Worm (Caenorhabditis elegans): Measurements from ENCODE around the gene srm-6.

The srm-6 gene

DNA sequence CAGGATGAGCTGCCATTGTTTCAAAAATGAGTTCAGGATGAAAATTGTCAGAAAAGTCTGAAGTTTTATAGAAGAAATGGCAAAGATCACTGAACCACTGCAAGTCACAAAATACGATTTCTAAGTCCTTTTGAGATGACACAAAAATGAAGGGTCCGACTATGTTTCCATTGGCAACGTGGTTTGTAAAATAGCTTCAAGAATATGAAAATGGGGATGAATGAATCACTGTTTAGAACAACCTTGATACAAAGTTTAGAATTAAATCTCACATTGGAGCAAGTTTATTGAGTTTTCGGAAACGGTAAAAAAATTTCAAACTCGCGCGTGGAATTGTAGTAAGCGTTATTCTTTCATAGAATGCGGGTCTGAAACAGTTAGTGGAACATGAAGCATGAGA is 25.6 kb upstream of the srm-6 start, which contains the start of gene ddn-3:
ddn-3 (minus strand) TSS at position 101 of the 400 bp plus-strand sequence.
- no peak for TF ChIP-seq F13H6.1 (tag; optimal IDR thresholded peaks at IDR 0.05)
- TF ChIP-seq ceh-19 (GFP tag; optimal IDR thresholded peaks at IDR 0.05): no peak
- no peak for TF ChIP-seq sdc-2 (tag; optimal IDR thresholded peaks at IDR 0.05)
- no peak for TF ChIP-seq pax-1 (tag; optimal IDR thresholded peaks at IDR 0.05)
- TF ChIP-seq hlh-13 (GFP tag; optimal IDR thresholded peaks at IDR 0.05): no peak
- TF ChIP-seq ceh-48 (tag; optimal IDR thresholded peaks at IDR 0.05): no peak
- no peak for TF ChIP-seq rnt-1 (tag; optimal IDR thresholded peaks at IDR 0.05)
- TF ChIP-seq che-1 (tag; optimal IDR thresholded peaks at IDR 0.05): no peak
- no peak for TF ChIP-seq hlh-6 (tag; optimal IDR thresholded peaks at IDR 0.05)
- TF ChIP-seq ceh-45 (GFP tag; IDR thresholded peaks at IDR 0.05): no peak
- TF ChIP-seq pqm-1 (tag; optimal IDR thresholded peaks at IDR 0.05): no peak
- TF ChIP-seq pat-9 (tag; optimal IDR thresholded peaks at IDR 0.05): no peak
- TF ChIP-seq ceh-9 (tag; optimal IDR thresholded peaks at IDR 0.05): no peak
- TF ChIP-seq ceh-2 (tag; optimal IDR thresholded peaks at IDR 0.05): no peak
- no peak for TF ChIP-seq eyg-1 (tag; optimal IDR thresholded peaks at IDR 0.05)
- no peak for TF ChIP-seq unc-55 (GFP tag; optimal IDR thresholded peaks at IDR 0.05)

DNA sequence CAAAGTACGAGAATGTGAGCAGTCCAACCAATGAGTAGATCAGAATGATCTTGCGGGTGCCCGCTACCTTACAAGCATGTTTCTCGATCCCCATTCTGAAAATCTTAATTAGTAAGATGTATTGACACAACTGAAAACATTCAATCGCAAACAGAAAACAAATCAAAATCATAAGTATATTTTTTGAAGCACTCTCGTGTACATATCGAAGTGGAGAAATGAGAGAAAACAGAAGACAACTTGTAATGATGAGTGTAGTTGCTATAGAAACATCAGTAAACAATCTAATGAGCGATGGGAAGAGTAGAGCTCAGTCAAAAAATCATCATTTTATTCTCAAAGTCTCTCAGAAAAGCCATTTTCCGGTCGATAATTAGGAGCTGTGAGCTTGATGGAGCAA is 24.1 kb upstream of the srm-6 start, which contains the start of gene F14D7.8:
F14D7.8 (minus strand) TSS at position 101 of the 400 bp plus-strand sequence.
- TF ChIP-seq ceh-34 (tag; optimal IDR thresholded peaks at IDR 0.05): no peak
- TF ChIP-seq gmeb-2 (tag; optimal IDR thresholded peaks at IDR 0.05): no peak

DNA sequence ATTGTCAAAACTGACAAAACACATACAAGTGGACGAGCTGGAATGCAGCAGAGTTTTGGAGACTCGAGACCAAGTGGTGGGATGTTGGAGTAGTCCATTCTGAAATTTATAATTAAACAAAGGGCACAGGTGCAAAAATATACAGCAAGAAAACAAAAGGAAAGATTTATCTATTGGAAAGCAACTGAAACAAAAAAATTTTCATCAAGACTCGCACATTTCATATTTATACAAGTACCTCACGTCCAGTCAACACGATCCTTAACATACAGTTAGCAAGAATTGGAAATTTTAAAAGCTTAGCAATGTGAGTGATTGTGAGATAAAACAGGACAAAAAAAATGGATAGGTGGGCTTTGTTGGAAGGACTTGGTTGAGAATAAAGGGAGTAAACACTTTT is 22.5 kb upstream of the srm-6 start, which contains the start of gene F47B8.1:
F47B8.1 (minus strand) TSS at position 101 of the 400 bp plus-strand sequence.
- no peak for TF ChIP-seq ref-2 (tag; optimal IDR thresholded peaks at IDR 0.05)
- TF ChIP-seq madf-2 (tag; optimal IDR thresholded peaks at IDR 0.05): no peak
- no peak for TF ChIP-seq F13H6.1 (tag; optimal IDR thresholded peaks at IDR 0.05)
- TF ChIP-seq pros-1 (tag; optimal IDR thresholded peaks at IDR 0.05): no peak
- no peak for TF ChIP-seq nfya-1 (tag; optimal IDR thresholded peaks at IDR 0.05)
- no peak for TF ChIP-seq ceh-48 (tag; optimal IDR thresholded peaks at IDR 0.05)
- TF ChIP-seq hlh-13 (GFP tag; optimal IDR thresholded peaks at IDR 0.05): no peak
- no peak for TF ChIP-seq pha-2 (tag; optimal IDR thresholded peaks at IDR 0.05)
- TF ChIP-seq T23F11.4 (GFP tag; optimal IDR thresholded peaks at IDR 0.05): no peak
- TF ChIP-seq odd-2 (tag; optimal IDR thresholded peaks at IDR 0.05): no peak
- TF ChIP-seq sox-4 (tag; optimal IDR thresholded peaks at IDR 0.05): no peak
- no peak for TF ChIP-seq sox-2 (GFP tag; IDR thresholded peaks at IDR 0.05)
- TF ChIP-seq pax-1 (tag; optimal IDR thresholded peaks at IDR 0.05): no peak
- no peak for TF ChIP-seq che-1 (tag; optimal IDR thresholded peaks at IDR 0.05)
- TF ChIP-seq ceh-45 (GFP tag; IDR thresholded peaks at IDR 0.05): no peak
- TF ChIP-seq ceh-30 (tag; optimal IDR thresholded peaks at IDR 0.05): no peak
- no peak for TF ChIP-seq elt-2 (tag; optimal IDR thresholded peaks at IDR 0.05)
- TF ChIP-seq tbx-2 (tag; optimal IDR thresholded peaks at IDR 0.05): no peak

DNA sequence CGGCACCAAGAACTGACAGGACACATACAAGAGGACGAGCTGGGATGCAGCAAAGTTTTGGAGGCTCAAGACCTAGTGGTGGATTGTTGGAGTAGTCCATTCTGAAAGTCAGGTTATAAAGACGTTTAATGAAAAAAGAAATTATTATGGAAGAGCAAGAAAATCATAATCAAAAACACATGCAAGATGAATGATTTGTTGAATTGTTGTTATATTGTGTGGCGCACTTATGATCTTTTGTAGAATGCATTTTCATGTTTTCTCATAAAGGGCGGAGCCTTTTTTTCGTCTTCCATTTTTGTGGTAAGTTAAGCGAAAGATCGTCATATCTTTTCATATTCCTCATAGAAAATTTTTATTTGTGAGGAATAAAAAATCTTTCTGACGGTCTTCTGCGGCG is 20.2 kb upstream of the srm-6 start, which contains the start of gene F47B8.2:
F47B8.2 (minus strand) TSS at position 101 of the 400 bp plus-strand sequence.
- TF ChIP-seq nfya-1 (tag; optimal IDR thresholded peaks at IDR 0.05) (no peak), ceh-34 (tag; optimal IDR thresholded peaks at IDR 0.05) (no peak), ceh-45 (GFP tag; IDR thresholded peaks at IDR 0.05) (no peak), C08G9.2 (tag; optimal IDR thresholded peaks at IDR 0.05) (no peak), ceh-22 (tag; optimal IDR thresholded peaks at IDR 0.05) (no peak), gmeb-2 (tag; optimal IDR thresholded peaks at IDR 0.05) (no peak), ceh-6 (GFP tag; optimal IDR thresholded peaks at IDR 0.05) (no peak), pqm-1 (tag; optimal IDR thresholded peaks at IDR 0.05) (no peak), elt-4 (tag; optimal IDR thresholded peaks at IDR 0.05) (no peak), sox-4 (tag; optimal IDR thresholded peaks at IDR 0.05) (no peak)

DNA sequence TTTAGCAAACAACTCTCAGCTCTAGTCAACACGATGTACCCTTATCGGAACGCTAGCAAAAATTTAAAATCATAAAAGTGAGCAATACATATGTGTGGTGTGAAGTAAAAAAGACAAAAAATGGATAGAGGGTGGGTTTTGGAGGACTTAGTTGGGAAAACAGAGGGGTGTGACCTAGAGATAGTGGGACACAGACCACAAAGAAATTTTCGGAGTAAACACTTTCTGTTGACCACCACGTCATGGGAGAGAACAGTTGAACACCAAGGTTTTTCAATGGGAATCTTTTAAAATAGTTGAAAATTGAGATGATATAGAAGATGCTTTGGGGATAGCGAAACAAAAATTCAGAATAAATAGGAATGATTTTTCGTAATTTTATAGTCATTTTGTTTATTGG is 19.6 kb upstream of the srm-6 start:
- TF ChIP-seq lim-6 (tag; optimal IDR thresholded peaks at IDR 0.05): no peak
